Worm (Caenorhabditis elegans): Measurements from ENCODE around the gene nhr-258.

DNA sequence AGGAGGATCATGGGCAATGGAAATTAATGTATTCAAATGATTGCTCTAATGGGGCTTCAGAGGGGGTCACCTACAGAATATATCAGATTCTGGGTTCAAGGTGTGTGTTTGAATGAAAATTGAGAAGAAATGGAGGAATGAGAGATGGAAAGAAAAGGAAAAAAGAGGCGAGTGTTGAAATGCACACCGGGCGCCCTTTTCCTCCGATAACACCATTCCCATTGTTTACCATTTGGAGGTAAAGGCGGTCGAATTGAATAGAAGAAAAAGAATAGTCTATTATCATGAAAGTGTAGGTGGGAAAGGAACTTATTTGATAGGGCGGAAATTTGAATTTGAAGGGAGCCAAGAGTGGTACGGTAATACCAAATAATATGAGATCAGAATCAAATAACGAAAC, 39.4 kb upstream of the nhr-258 start:
- TF ChIP-seq nhr-28 (tag; optimal IDR thresholded peaks at IDR 0.05) (no peak), nhr-12 (tag; optimal IDR thresholded peaks at IDR 0.05) (no peak), nhr-43 (tag; optimal IDR thresholded peaks at IDR 0.05; ENCODE audit: poor library complexity, severe bottlenecking) (no peak), sea-2 (GFP tag; optimal IDR thresholded peaks at IDR 0.05) (no peak), nfya-1 (tag; optimal IDR thresholded peaks at IDR 0.05; ENCODE audit: insufficient read depth) (no peak), fkh-10 (GFP tag; optimal IDR thresholded peaks at IDR 0.05) (no peak), R02D3.7 (tag; optimal IDR thresholded peaks at IDR 0.05) (no peak), aly-2 (tag; optimal IDR thresholded peaks at IDR 0.05) (no peak), pqm-1 (tag; optimal IDR thresholded peaks at IDR 0.05) (no peak), nhr-76 (tag; optimal IDR thresholded peaks at IDR 0.05) (no peak), nhr-77 (tag; optimal IDR thresholded peaks at IDR 0.05) (no peak), ceh-82 (tag; optimal IDR thresholded peaks at IDR 0.05) (no peak), jun-1 (tag; optimal IDR thresholded peaks at IDR 0.05) (no peak)
